Worm (Caenorhabditis elegans) whole organism, L2 larva: ENCODE measurements around the gene F26A1.4.

ENCODE experiments used
- ZK546.5 ChIP-seq: sonication (generic microtip); optimal IDR thresholded peaks from 2 replicates; lab custom pipeline; 2017; ENCODE audit warnings: missing biosample characterization, missing genetic modification characterization
- ceh-82 ChIP-seq: fragments of 150-350 bp; optimal IDR thresholded peaks from 2 replicates; lab custom pipeline; 2014; ENCODE audit warnings: missing biosample characterization, missing genetic modification characterization
- elt-1 ChIP-seq: fragments of 150-350 bp; optimal IDR thresholded peaks from 2 replicates; lab custom pipeline; 2014; ENCODE audit warnings: missing biosample characterization, missing genetic modification characterization
- fos-1 ChIP-seq: fragments of 150-350 bp; optimal IDR thresholded peaks from 2 replicates; lab custom pipeline; 2014; ENCODE audit warnings: missing biosample characterization, missing genetic modification characterization
- lin-39 ChIP-seq: fragments of 150-350 bp; optimal IDR thresholded peaks from 2 replicates; lab custom pipeline; 2014; ENCODE audit warnings: missing biosample characterization, missing genetic modification reagents, missing genetic modification characterization
- nhr-11 ChIP-seq: fragments of 150-350 bp; optimal IDR thresholded peaks from 2 replicates; lab custom pipeline; 2014; ENCODE audit warnings: missing biosample characterization, missing genetic modification characterization
- nhr-6 ChIP-seq: fragments of 150-350 bp; optimal IDR thresholded peaks from 2 replicates; lab custom pipeline; 2014; ENCODE audit warnings: missing biosample characterization, missing genetic modification characterization
- sem-4 ChIP-seq: fragments of 150-350 bp; optimal IDR thresholded peaks from 2 replicates; lab custom pipeline; 2014; ENCODE audit warnings: missing biosample characterization, missing genetic modification reagents, missing genetic modification characterization

DNA sequence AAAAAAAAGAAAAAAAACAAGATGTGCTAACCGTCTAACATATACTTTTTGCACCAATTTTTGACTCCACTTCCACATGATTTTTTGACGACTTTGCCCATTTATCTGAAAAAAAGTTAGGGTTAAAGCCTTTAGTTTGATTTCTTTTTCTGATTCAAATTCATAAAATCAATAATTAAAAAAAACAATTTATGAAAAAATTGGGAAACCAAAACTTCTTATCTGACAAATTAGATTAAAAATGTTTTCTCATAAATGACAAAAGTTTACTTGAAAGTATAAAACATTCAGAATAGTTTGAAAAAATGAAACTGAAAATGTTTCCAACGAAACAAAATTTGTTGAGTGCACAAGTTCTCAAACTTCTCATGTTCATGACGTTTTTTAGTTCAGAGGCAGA is 2.5 kb downstream of the F26A1.4 start, which contains the start of gene F26A1.7:
- no peak for TF ChIP-seq fos-1 (tag; lab: Kevin White, UChicago)
- no peak for TF ChIP-seq sem-4
- no peak for TF ChIP-seq nhr-6 (tag; lab: Kevin White, UChicago)
- TF ChIP-seq ZK546.5 (tag; lab: Kevin White, UChicago) = no peak
- no peak for TF ChIP-seq nhr-11 (tag; lab: Kevin White, UChicago)
- no peak for TF ChIP-seq elt-1 (tag; lab: Kevin White, UChicago)
- no peak for TF ChIP-seq ceh-82 (tag; lab: Kevin White, UChicago)
- no peak for TF ChIP-seq lin-39 (tag; lab: Kevin White, UChicago)
